Worm (Caenorhabditis elegans) whole organism, L1 larva: ENCODE data around the gene fbxa-4.

ENCODE experiments used
- isw-1 ChIP-seq: fragments of 200-800 bp; sonication (Bioruptor generic); IDR thresholded peaks from 2 replicates; pipeline ENCODE4 v1.3.6; 2022; ENCODE audit warnings: missing genetic modification characterization, missing compliant biosample characterization
- lin-13 ChIP-seq: fragments of 150-350 bp; optimal IDR thresholded peaks from 2 replicates; lab custom pipeline; 2014; ENCODE audit warnings: missing biosample characterization, missing genetic modification reagents, missing genetic modification characterization
- lin-14 ChIP-seq: fragments of 200-800 bp; sonication (Bioruptor generic); optimal IDR thresholded peaks from 2 replicates; lab custom pipeline; 2018; ENCODE audit warnings: mild to moderate bottlenecking, missing genetic modification characterization, moderate library complexity, missing compliant biosample characterization
- lin-35 ChIP-seq, 2 experiments: fragments of 150-350 bp; optimal IDR thresholded peaks; 2 replicates each; lab custom pipeline; 2014; ENCODE audit warnings: missing biosample characterization in 2 of 2, missing genetic modification characterization in 2 of 2, missing genetic modification reagents in 2 of 2
- nhr-12 ChIP-seq: sonication (generic microtip); optimal IDR thresholded peaks from 2 replicates; lab custom pipeline; 2017; ENCODE audit warnings: missing biosample characterization, missing genetic modification characterization
- nhr-90 ChIP-seq: sonication (generic microtip); optimal IDR thresholded peaks from 2 replicates; lab custom pipeline; 2016; ENCODE audit warnings: mild to moderate bottlenecking, missing genetic modification characterization, missing compliant biosample characterization; ENCODE audit not compliant: poor library complexity
- unc-130 ChIP-seq: fragments of 150-350 bp; optimal IDR thresholded peaks from 2 replicates; lab custom pipeline; 2017; ENCODE audit warnings: missing biosample characterization, missing genetic modification characterization, inconsistent platforms
- ztf-4 ChIP-seq: fragments of 150-350 bp; optimal IDR thresholded peaks from 2 replicates; lab custom pipeline; 2014; ENCODE audit warnings: missing biosample characterization, missing genetic modification characterization

DNA sequence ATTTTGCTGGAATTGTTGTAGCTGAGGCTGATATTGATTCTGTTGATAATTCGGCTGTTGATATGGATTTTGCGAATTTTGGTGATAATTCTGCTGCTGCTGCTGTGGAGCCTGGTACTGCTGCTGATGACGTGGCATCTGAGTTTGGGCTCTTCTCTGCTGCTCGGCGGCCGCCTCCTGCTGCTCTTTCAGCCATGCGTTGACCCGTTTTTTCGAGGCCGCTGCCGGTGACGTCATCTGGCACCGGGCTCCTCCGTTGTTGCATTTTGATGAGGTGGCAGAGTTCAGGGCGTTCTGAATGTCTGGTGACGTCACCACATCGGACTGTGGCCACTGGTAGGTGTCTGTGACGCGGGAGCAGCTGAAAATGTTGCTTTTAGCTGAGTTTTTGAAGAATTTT, 41.6 kb upstream of the fbxa-4 start:
- no peak for TF ChIP-seq unc-130 (tag; lab: Kevin White, UChicago)
- TF ChIP-seq ztf-4 (tag; lab: Kevin White, UChicago) = no peak
- no peak for TF ChIP-seq nhr-90 (tag; lab: Kevin White, UChicago)
- TF ChIP-seq nhr-12 = no peak
- no peak for TF ChIP-seq lin-13 (GFP tag; lab: Kevin White, UChicago)
- TF ChIP-seq lin-35 (GFP tag; optimal IDR thresholded peaks at IDR 0.05; lab: Kevin White, UChicago) = no peak
- no peak for TF ChIP-seq isw-1 (GFP tag; lab: Robert Waterston, UW)
- no peak for TF ChIP-seq lin-14
